Fruit fly (Drosophila melanogaster) whole organism, embryonic: ENCODE data around the gene Polr3I.

Experiments used
- CG10274 ChIP-seq: fragments of 200-800 bp; sonication (Bioruptor generic); optimal IDR thresholded peaks from 3 replicates; lab custom pipeline; 2017; ENCODE audit warnings: missing biosample characterization, mild to moderate bottlenecking, missing genetic modification characterization
- CG10462 ChIP-seq: fragments of 200-800 bp; sonication (Bioruptor generic); optimal IDR thresholded peaks from 2 replicates; lab custom pipeline; 2016; ENCODE audit warnings: missing biosample characterization, missing genetic modification characterization
- CG10979 ChIP-seq: fragments of 200-800 bp; sonication (Bioruptor generic); optimal IDR thresholded peaks from 2 replicates; lab custom pipeline; 2018; ENCODE audit warnings: missing biosample characterization, mild to moderate bottlenecking, missing genetic modification characterization, moderate library complexity
- CG11504 ChIP-seq: fragments of 200-800 bp; sonication (Bioruptor generic); optimal IDR thresholded peaks from 3 replicates; lab custom pipeline; 2019; ENCODE audit warnings: missing biosample characterization, mild to moderate bottlenecking, missing genetic modification characterization, moderate library complexity
- CG12744 ChIP-seq: fragments of 200-800 bp; sonication (Bioruptor generic); optimal IDR thresholded peaks from 2 replicates; lab custom pipeline; 2016; ENCODE audit warnings: missing biosample characterization, missing genetic modification characterization
- CG13296 ChIP-seq: fragments of 200-800 bp; sonication (Bioruptor generic); optimal IDR thresholded peaks from 3 replicates; lab custom pipeline; 2018; ENCODE audit warnings: missing biosample characterization, mild to moderate bottlenecking, missing genetic modification characterization
- CG2129 ChIP-seq: fragments of 200-800 bp; sonication (Bioruptor generic); IDR thresholded peaks from 2 replicates; pipeline ENCODE4 v1.3.6; 2022; ENCODE audit warnings: missing biosample characterization, missing genetic modification characterization; ENCODE audit not compliant: partially characterized antibody
- CG32772 ChIP-seq: fragments of 200-800 bp; sonication (Bioruptor generic); IDR thresholded peaks from 2 replicates; pipeline ENCODE4 v1.3.6; 2022; ENCODE audit warnings: missing biosample characterization, missing genetic modification characterization
- CG4820 ChIP-seq: fragments of 200-800 bp; sonication (Bioruptor generic); optimal IDR thresholded peaks from 3 replicates; lab custom pipeline; 2016; ENCODE audit warnings: missing biosample characterization, missing genetic modification characterization
- CG6254 ChIP-seq: fragments of 200-800 bp; sonication (Bioruptor generic); optimal IDR thresholded peaks from 3 replicates; lab custom pipeline; 2017; ENCODE audit warnings: mild to moderate bottlenecking, missing biosample characterization, missing genetic modification reagents, missing genetic modification characterization
- CG7839 ChIP-seq: fragments of 200-800 bp; sonication (Bioruptor generic); optimal IDR thresholded peaks from 3 replicates; lab custom pipeline; 2018; ENCODE audit warnings: missing biosample characterization, mild to moderate bottlenecking, missing genetic modification characterization, moderate library complexity
- CG8281 ChIP-seq: fragments of 200-800 bp; sonication (Bioruptor generic); optimal IDR thresholded peaks from 2 replicates; lab custom pipeline; 2018; ENCODE audit warnings: missing biosample characterization, mild to moderate bottlenecking, missing genetic modification characterization, moderate library complexity
- CG8388 ChIP-seq: fragments of 200-800 bp; sonication (Bioruptor generic); optimal IDR thresholded peaks from 2 replicates; lab custom pipeline; 2019; ENCODE audit warnings: missing biosample characterization, mild to moderate bottlenecking, missing genetic modification characterization, moderate library complexity
- CG8765 ChIP-seq: fragments of 200-800 bp; sonication (Bioruptor generic); IDR thresholded peaks from 2 replicates; pipeline ENCODE4 v1.3.6; 2022; ENCODE audit warnings: missing biosample characterization, missing genetic modification characterization
- CG8924 ChIP-seq: fragments of 200-800 bp; optimal IDR thresholded peaks from 3 replicates; lab custom pipeline; 2019; ENCODE audit warnings: missing biosample characterization, mild to moderate bottlenecking, missing genetic modification characterization, moderate library complexity
- CG8944 ChIP-seq: fragments of 200-800 bp; sonication (Bioruptor generic); optimal IDR thresholded peaks from 3 replicates; lab custom pipeline; 2016; ENCODE audit warnings: missing biosample characterization, missing genetic modification characterization
- CG9932 ChIP-seq: fragments of 200-800 bp; sonication (Bioruptor generic); IDR thresholded peaks from 2 replicates; pipeline ENCODE4 v1.3.6; 2022; ENCODE audit warnings: missing biosample characterization, missing genetic modification characterization
- CTCF ChIP-seq: fragments of 200-800 bp; sonication (Bioruptor generic); optimal IDR thresholded peaks from 2 replicates; lab custom pipeline; 2017; ENCODE audit warnings: missing biosample characterization, mild to moderate bottlenecking, missing genetic modification characterization, moderate library complexity
- E2f2 ChIP-seq: fragments of 200-800 bp; sonication (Bioruptor generic); IDR thresholded peaks from 2 replicates; pipeline ENCODE4 v1.3.6; 2022; ENCODE audit warnings: missing biosample characterization, missing genetic modification characterization
- Hr51 ChIP-seq, 2 experiments: fragments of 200-800 bp; sonication (Bioruptor generic); optimal IDR thresholded peaks; 2 replicates in 1 of 2; 3 replicates in 1 of 2; lab custom pipeline; 2016 to 2018; ENCODE audit warnings: missing biosample characterization in 2 of 2, missing genetic modification characterization in 2 of 2, mild to moderate bottlenecking in 1 of 2, moderate library complexity in 1 of 2
- Med ChIP-seq: fragments of 200-800 bp; sonication (Bioruptor generic); peaks from one replicate; lab custom pipeline; 2016; ENCODE audit warnings: missing biosample characterization, missing genetic modification characterization, mild to moderate bottlenecking, inconsistent platforms, moderate library complexity
- Myb ChIP-seq: fragments of 200-800 bp; sonication (Bioruptor generic); optimal IDR thresholded peaks from 2 replicates; lab custom pipeline; 2016; ENCODE audit warnings: missing biosample characterization, missing genetic modification characterization
- NK7.1 ChIP-seq: fragments of 200-800 bp; sonication (Bioruptor generic); optimal IDR thresholded peaks from 3 replicates; lab custom pipeline; 2016; ENCODE audit warnings: missing biosample characterization, missing genetic modification characterization
- Pdp1 ChIP-seq, 2 experiments: fragments of 200-800 bp; sonication (Bioruptor generic); optimal IDR thresholded peaks; 3 replicates each; lab custom pipeline; 2016; ENCODE audit warnings: missing biosample characterization in 2 of 2, missing genetic modification characterization in 2 of 2, mild to moderate bottlenecking in 1 of 2, moderate library complexity in 1 of 2
- Poxn ChIP-seq: fragments of 200-800 bp; sonication (Bioruptor generic); IDR thresholded peaks from 2 replicates; pipeline ENCODE4 v1.3.6; 2022; ENCODE audit warnings: missing biosample characterization, missing genetic modification characterization
- Rx ChIP-seq: fragments of 200-800 bp; sonication (Bioruptor generic); IDR thresholded peaks from 2 replicates; pipeline ENCODE4 v1.3.6; 2022; ENCODE audit warnings: missing biosample characterization, missing genetic modification characterization
- Sox102F ChIP-seq: fragments of 200-800 bp; sonication (Bioruptor generic); optimal IDR thresholded peaks from 2 replicates; lab custom pipeline; 2018; ENCODE audit warnings: missing biosample characterization, mild to moderate bottlenecking, missing genetic modification characterization, moderate library complexity
- Tbp ChIP-seq: fragments of >200 bp; optimal IDR thresholded peaks from 2 replicates; lab custom pipeline; 2018; ENCODE audit warnings: missing biosample characterization, missing genetic modification characterization
- Xrp1 ChIP-seq: fragments of 200-800 bp; sonication (Bioruptor generic); IDR thresholded peaks from 2 replicates; pipeline ENCODE4 v1.3.6; 2022; ENCODE audit warnings: missing biosample characterization, missing genetic modification characterization
- bsh ChIP-seq, 2 experiments: fragments of 200-800 bp; sonication (Bioruptor generic); optimal IDR thresholded peaks; 2 replicates each; lab custom pipeline; 2017 to 2018; ENCODE audit warnings: mild to moderate bottlenecking in 2 of 2, missing biosample characterization in 2 of 2, missing genetic modification characterization in 2 of 2, moderate library complexity in 1 of 2
- chif ChIP-seq, 2 experiments: fragments of 200-800 bp; sonication (Bioruptor generic); optimal IDR thresholded peaks; 3 replicates each; lab custom pipeline; 2016; ENCODE audit warnings: missing biosample characterization in 2 of 2, missing genetic modification characterization in 2 of 2
- chinmo ChIP-seq: fragments of 200-800 bp; sonication (Bioruptor generic); IDR thresholded peaks from 4 replicates; pipeline ENCODE4 v1.3.6; 2022; ENCODE audit warnings: missing biosample characterization, missing genetic modification characterization; ENCODE audit not compliant: partially characterized antibody
- ci ChIP-seq: fragments of 200-800 bp; sonication (Bioruptor generic); IDR thresholded peaks from 3 replicates; pipeline ENCODE4 v1.3.6; 2022; ENCODE audit warnings: missing biosample characterization, missing genetic modification characterization
- esg ChIP-seq: fragments of 200-800 bp; sonication (Bioruptor generic); conservative IDR thresholded peaks from 2 replicates; pipeline ENCODE4 v1.3.6; 2022; ENCODE audit warnings: missing biosample characterization, missing genetic modification characterization
- fd64A ChIP-seq: fragments of 200-800 bp; sonication (Bioruptor generic); optimal IDR thresholded peaks from 3 replicates; lab custom pipeline; 2018; ENCODE audit warnings: missing biosample characterization, mild to moderate bottlenecking, missing genetic modification characterization
- gem ChIP-seq: fragments of 200-800 bp; sonication (Bioruptor generic); optimal IDR thresholded peaks from 2 replicates; lab custom pipeline; 2019; ENCODE audit warnings: missing biosample characterization, mild to moderate bottlenecking, missing genetic modification characterization, moderate library complexity
- hkb ChIP-seq, 2 experiments: fragments of 200-800 bp in 1 of 2; fragments of >200 bp in 1 of 2; sonication (Bioruptor generic) in 1 of 2; IDR thresholded peaks in 1 of 2; optimal IDR thresholded peaks in 1 of 2; 2 replicates each; pipeline versions ENCODE4 v1.3.6 to Lab custom; 2017 to 2022; ENCODE audit warnings: missing biosample characterization in 1 of 2, missing genetic modification characterization in 1 of 2
- jigr1 ChIP-seq: fragments of 200-800 bp; sonication (Bioruptor generic); IDR thresholded peaks from 3 replicates; pipeline ENCODE4 v1.3.6; 2022; ENCODE audit warnings: missing biosample characterization, missing genetic modification characterization
- nmo ChIP-seq: fragments of 200-800 bp; sonication (Bioruptor generic); optimal IDR thresholded peaks from 2 replicates; lab custom pipeline; 2018; ENCODE audit warnings: missing biosample characterization, mild to moderate bottlenecking, missing genetic modification characterization, moderate library complexity
- p53 ChIP-seq: fragments of 200-800 bp; sonication (Bioruptor generic); optimal IDR thresholded peaks from 2 replicates; lab custom pipeline; 2016; ENCODE audit warnings: missing biosample characterization, missing genetic modification characterization
- pan ChIP-seq, 4 experiments: fragments of >200 bp in 3 of 4; fragments of 200-800 bp in 1 of 4; sonication (Bioruptor generic) in 1 of 4; optimal IDR thresholded peaks in 3 of 4; IDR thresholded peaks in 1 of 4; 2 replicates each; pipeline versions ENCODE4 v1.3.6 to Lab custom; 2017 to 2022; ENCODE audit warnings: missing biosample characterization in 2 of 4, missing genetic modification characterization in 2 of 4, mixed read lengths in 1 of 4
- peb ChIP-seq: fragments of 200-800 bp; sonication (Bioruptor generic); IDR thresholded peaks from 2 replicates; pipeline ENCODE4 v1.3.6; 2022; ENCODE audit warnings: missing biosample characterization, missing genetic modification characterization
- phol ChIP-seq: fragments of 200-800 bp; sonication (Bioruptor generic); optimal IDR thresholded peaks from 3 replicates; lab custom pipeline; 2018; ENCODE audit warnings: missing biosample characterization, mild to moderate bottlenecking, missing genetic modification characterization, moderate library complexity
- pum ChIP-seq: fragments of 200-800 bp; sonication (Bioruptor generic); optimal IDR thresholded peaks from 2 replicates; lab custom pipeline; 2016; ENCODE audit warnings: missing biosample characterization, missing genetic modification characterization
- ranshi ChIP-seq: fragments of 200-800 bp; sonication (Bioruptor generic); IDR thresholded peaks from 2 replicates; pipeline ENCODE4 v1.3.6; 2022; ENCODE audit warnings: missing biosample characterization, missing genetic modification characterization
- sens ChIP-seq: fragments of 200-800 bp; sonication (Bioruptor generic); peaks from one replicate; lab custom pipeline; 2016; ENCODE audit warnings: missing biosample characterization, missing genetic modification characterization
- tgo ChIP-seq: fragments of 200-800 bp; sonication (Bioruptor generic); IDR thresholded peaks from 3 replicates; pipeline ENCODE4 v1.3.6; 2022; ENCODE audit warnings: missing biosample characterization, missing genetic modification characterization
- zfh1 ChIP-seq: fragments of 200-800 bp; sonication (Bioruptor generic); IDR thresholded peaks from 3 replicates; pipeline ENCODE4 v1.3.6; 2022; ENCODE audit warnings: missing biosample characterization, missing genetic modification characterization

Polr3I gene

dm6 chrX:16846575-16846974, 37.8 kb upstream of the Polr3I start:
- TF ChIP-seq Pdp1 (GFP tag; optimal IDR thresholded peaks at IDR 0.05; lab: Kevin White, UChicago) (peak in 1 of 2 experiments; percentile 68), Rx (GFP tag; lab: Robert Waterston, UW) (no peak), CG10462 (GFP tag; lab: Kevin White, UChicago) (no peak), NK7.1 (no peak), sens (peak; percentile 21), CG13296 (GFP tag; lab: Kevin White, UChicago) (no peak), CG8944 (GFP tag; lab: Kevin White, UChicago) (no peak), Tbp (no peak), CG12744 (no peak), Med (GFP tag; lab: Kevin White, UChicago) (peak; percentile 59), fd64A (GFP tag; lab: Kevin White, UChicago) (no peak), CG10979 (tag; lab: Kevin White, UChicago) (peak; percentile 99), CTCF (GFP tag; lab: Kevin White, UChicago) (peak; percentile 91), CG9932 (GFP tag; lab: Robert Waterston, UW) (no peak), p53 (GFP tag; lab: Kevin White, UChicago) (no peak)

- TF ChIP-seq CG8924 (tag; lab: Kevin White, UChicago) (no peak), ci (GFP tag; lab: Robert Waterston, UW) (0 out of 3 replicates have a peak, but pooled peaks have one; percentile 33), bsh (GFP tag; optimal IDR thresholded peaks at IDR 0.05; lab: Kevin White, UChicago) (peak in 1 of 2 experiments; percentile 35), pum (no peak), gem (peak; percentile 39), ranshi (GFP tag; lab: Robert Waterston, UW) (peak; percentile 16; the same call in 1 of the 2 replicates), phol (tag; lab: Kevin White, UChicago) (peak; percentile 40), hkb (optimal IDR thresholded peaks at IDR 0.05; lab: Kevin White, UChicago) (no peak), hkb (GFP tag; IDR thresholded peaks at IDR 0.05; lab: Robert Waterston, UW) (peak; percentile 43; the same call in 1 of the 2 replicates), Hr51 (GFP tag; optimal IDR thresholded peaks at IDR 0.05; lab: Kevin White, UChicago) (peak in 1 of 2 experiments; percentile 8), Myb (GFP tag; lab: Kevin White, UChicago) (no peak), CG6254 (GFP tag; lab: Kevin White, UChicago) (peak; percentile 18), CG4820 (peak; percentile 1), chif (GFP tag; optimal IDR thresholded peaks at IDR 0.05; lab: Kevin White, UChicago) (no peak), CG8281 (tag; lab: Kevin White, UChicago) (no peak), peb (0 out of 2 replicates have a peak, but pooled peaks have one; percentile 13), CG2129 (GFP tag; lab: Robert Waterston, UW) (no peak), E2f2 (0 out of 2 replicates have a peak, but pooled peaks have one; percentile 17), chinmo (GFP tag; lab: Robert Waterston, UW) (no peak), Poxn (GFP tag; lab: Robert Waterston, UW) (no peak), CG7839 (peak; percentile 4), tgo (0 out of 3 replicates have a peak, but pooled peaks have one; percentile 20), Xrp1 (GFP tag; lab: Robert Waterston, UW) (peak; percentile 34; the same call in 1 of the 2 replicates), sens (peak; percentile 14), CG11504 (tag; lab: Kevin White, UChicago) (peak; percentile 37), jigr1 (GFP tag; lab: Robert Waterston, UW) (no peak), esg (GFP tag; lab: Robert Waterston, UW) (0 out of 2 replicates have a peak, but pooled peaks have one; percentile 13), Sox102F (GFP tag; lab: Kevin White, UChicago) (peak; percentile 24), zfh1 (0 out of 3 replicates have a peak, but pooled peaks have one; percentile 49), Rx (GFP tag; lab: Robert Waterston, UW) (no peak), CG10274 (GFP tag; lab: Kevin White, UChicago) (peak; percentile 64), nmo (peak; percentile 1), CG10979 (tag; lab: Kevin White, UChicago) (peak; percentile 53), CG8388 (no peak), CG32772 (GFP tag; lab: Robert Waterston, UW) (0 out of 2 replicates have a peak, but pooled peaks have one; percentile 17), pan (optimal IDR thresholded peaks at IDR 0.05; lab: Kevin White, UChicago) (no peak), pan (GFP tag; optimal IDR thresholded peaks at IDR 0.05 in 1 of 2, IDR thresholded peaks at IDR 0.05 in 1 of 2) (peak in 1 of 2 experiments; percentile 8), CG8765 (no peak)
Observed at dm6 chrX:16848978-16849377, 35.4 kb upstream of the Polr3I start.
